Worm (Caenorhabditis elegans): Measurements from ENCODE around the gene T22G5.1.

Gene T22G5.1

DNA sequence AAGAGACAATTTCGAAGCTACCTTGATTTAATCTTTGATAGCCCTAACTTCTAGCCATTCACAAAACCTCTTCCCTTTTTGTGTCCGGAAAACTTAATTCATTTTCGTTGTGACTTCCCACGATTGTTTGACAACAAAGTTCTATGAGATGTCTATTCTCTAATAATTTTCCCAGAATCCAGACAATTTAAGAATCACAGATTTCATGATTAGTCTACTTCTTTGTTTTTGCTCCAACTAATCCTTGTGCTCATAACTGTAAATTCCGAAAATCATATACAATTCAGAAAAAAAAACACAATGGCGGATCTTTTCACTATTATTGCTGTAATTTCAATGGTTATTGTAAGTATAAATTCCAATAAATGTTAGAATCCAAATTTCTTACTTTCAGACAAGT lies 14.1 kb upstream of the T22G5.1 start, which contains the start of gene srx-137:
srx-137 (plus strand) TSS at position 301 of the 400 bp plus-strand sequence.
- TF ChIP-seq nhr-85 (tag): no peak
- TF ChIP-seq C34B4.2 (tag; optimal IDR thresholded peaks at IDR 0.05): no peak
- TF ChIP-seq fkh-8 (tag; optimal IDR thresholded peaks at IDR 0.05): no peak
- no peak for TF ChIP-seq nhr-237 (tag; optimal IDR thresholded peaks at IDR 0.05)

DNA sequence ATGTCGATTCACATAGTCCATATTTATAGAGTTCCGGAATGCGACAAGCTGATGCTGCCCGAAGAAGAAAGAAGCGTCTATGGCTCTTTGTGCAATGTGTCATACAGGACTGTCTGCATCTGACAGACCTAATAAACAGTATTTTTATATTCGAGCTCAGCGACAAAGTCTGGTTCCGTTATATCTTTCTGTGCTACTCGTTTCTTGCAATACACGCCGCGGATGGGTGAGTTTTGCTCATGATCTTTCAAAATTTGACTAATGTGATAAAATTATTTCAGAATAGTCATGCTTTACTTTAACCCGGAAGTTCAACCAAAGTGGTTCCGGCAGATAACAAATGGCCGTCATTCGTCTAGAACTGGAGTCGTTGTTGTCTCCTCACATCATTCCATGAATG lies 12.9 kb upstream of the T22G5.1 start:
- TF ChIP-seq nhr-237 (tag; optimal IDR thresholded peaks at IDR 0.05) (no peak), sox-4 (tag; optimal IDR thresholded peaks at IDR 0.05) (no peak), mep-1 (tag; optimal IDR thresholded peaks at IDR 0.05) (no peak), elt-2 (tag; optimal IDR thresholded peaks at IDR 0.05) (no peak), efl-3 (GFP tag; optimal IDR thresholded peaks at IDR 0.05) (no peak), F16B12.6 (tag; optimal IDR thresholded peaks at IDR 0.05) (no peak), xbp-1 (tag; optimal IDR thresholded peaks at IDR 0.05) (no peak), ama-1 (optimal IDR thresholded peaks at IDR 0.05) (no peak), lin-13 (GFP tag; optimal IDR thresholded peaks at IDR 0.05) (no peak), pax-3 (tag; optimal IDR thresholded peaks at IDR 0.05) (no peak), sptf-1 (tag; optimal IDR thresholded peaks at IDR 0.05) (no peak), grh-1 (GFP tag; IDR thresholded peaks at IDR 0.05) (no peak), lin-35 (GFP tag; optimal IDR thresholded peaks at IDR 0.05) (no peak), ceh-63 (GFP tag; optimal IDR thresholded peaks at IDR 0.05) (no peak)

DNA sequence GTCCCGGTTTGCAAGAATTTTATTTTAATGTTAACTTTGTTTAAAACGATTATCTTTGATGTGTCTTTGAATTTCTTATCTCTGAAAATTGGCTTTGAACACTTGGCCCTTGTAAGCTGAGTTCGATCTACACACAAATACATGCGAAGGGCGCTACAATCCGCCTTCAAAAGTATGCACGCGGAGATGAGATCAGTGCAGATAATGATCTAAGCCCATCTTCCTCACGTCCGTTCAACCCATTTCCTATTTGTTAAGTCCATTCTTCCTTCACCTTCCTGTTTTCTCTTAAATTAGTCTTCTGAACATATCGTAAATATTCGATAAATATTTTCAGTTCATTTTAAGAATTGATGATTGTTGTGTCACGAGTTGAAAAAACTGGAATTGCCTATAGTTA lies 10.3 kb upstream of the T22G5.1 start, which contains the start of gene nhr-175:
nhr-175 (plus strand) TSS at position 339 of the 400 bp plus-strand sequence.
- peak; percentile 61 for TF ChIP-seq nhr-85 (tag)
- TF ChIP-seq unc-98 (GFP tag; IDR thresholded peaks at IDR 0.05): no peak

DNA sequence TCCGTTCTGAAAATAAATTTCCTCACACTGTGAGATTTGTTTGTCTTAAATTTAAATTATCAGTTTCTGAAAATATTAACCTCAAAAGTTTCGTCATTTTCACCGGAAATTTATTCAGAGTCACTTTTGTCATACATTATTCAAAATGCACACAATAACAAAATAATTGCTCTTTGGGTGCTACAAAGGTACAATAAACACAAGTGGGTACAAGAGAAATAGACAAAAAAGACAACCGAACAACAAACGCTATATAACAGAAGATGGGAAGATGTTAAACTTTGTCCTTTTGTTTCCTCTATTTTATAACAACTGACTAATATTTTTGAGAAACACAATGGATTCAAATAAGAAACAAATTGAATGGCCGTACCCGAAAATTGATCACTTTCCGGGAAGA lies 7.1 kb upstream of the T22G5.1 start:
- peak; percentile 14; the same call in 1 of the 2 replicates for TF ChIP-seq nhr-19 (GFP tag; conservative IDR thresholded peaks at IDR 0.05)
- no peak for TF ChIP-seq unc-130 (tag; optimal IDR thresholded peaks at IDR 0.05)
- TF ChIP-seq nhr-11 (tag; optimal IDR thresholded peaks at IDR 0.05): peak; percentile 85

DNA sequence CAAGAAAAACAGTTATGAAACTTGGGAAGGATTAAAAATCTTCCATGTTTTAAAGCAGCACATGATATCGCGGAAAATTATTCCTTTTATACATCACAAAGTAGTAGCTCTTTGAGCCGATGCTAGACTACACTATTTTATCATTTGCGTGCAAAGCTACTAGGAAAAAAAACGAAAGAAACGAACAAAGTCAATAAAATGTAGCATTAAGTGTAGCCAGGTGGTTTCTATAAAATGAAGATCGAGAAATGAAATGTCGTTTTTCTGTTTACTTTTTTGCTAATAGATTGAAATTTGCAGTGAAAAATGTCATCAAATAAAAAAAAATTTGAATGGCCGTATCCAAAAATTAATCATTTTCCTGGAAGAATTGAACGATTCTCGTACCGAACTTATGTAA lies 3.7 kb upstream of the T22G5.1 start, which contains the start of gene cpt-5:
cpt-5 (plus strand) TSS at position 301 of the 400 bp plus-strand sequence.
- TF ChIP-seq skn-1 (tag; optimal IDR thresholded peaks at IDR 0.05): no peak
- TF ChIP-seq aly-2 (tag; optimal IDR thresholded peaks at IDR 0.05): no peak
- no peak for TF ChIP-seq nhr-12 (tag; optimal IDR thresholded peaks at IDR 0.05)
- no peak for TF ChIP-seq nhr-237 (tag; optimal IDR thresholded peaks at IDR 0.05)
- TF ChIP-seq fkh-10 (GFP tag; optimal IDR thresholded peaks at IDR 0.05): no peak
- TF ChIP-seq rnt-1 (tag; optimal IDR thresholded peaks at IDR 0.05): no peak
- TF ChIP-seq jun-1 (tag; optimal IDR thresholded peaks at IDR 0.05): no peak
- TF ChIP-seq zag-1 (tag; optimal IDR thresholded peaks at IDR 0.05): no peak
- TF ChIP-seq nhr-47 (tag; optimal IDR thresholded peaks at IDR 0.05): no peak
- no peak for TF ChIP-seq unc-130 (tag; optimal IDR thresholded peaks at IDR 0.05)
- no peak for TF ChIP-seq C34B4.2 (tag; optimal IDR thresholded peaks at IDR 0.05)

DNA sequence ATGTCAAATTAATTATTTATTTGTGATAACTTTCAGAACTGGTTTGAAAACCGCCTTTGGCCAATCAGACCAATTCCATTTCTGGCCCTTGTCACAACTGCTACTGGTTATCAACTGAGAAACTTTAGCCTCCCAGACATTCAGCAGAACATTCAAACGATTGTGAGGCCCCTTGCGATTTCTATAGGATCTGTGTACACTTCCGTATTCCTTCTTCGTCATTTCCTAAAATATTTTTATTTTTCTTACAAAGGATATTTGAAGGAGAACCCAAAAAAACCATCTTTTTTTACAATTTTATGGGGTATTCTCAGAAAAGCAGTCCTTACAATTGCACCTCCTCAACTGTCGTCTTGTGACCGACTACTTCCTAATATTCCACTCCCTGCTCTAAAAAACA lies 3.3 kb upstream of the T22G5.1 start:
- TF ChIP-seq nhr-85 (tag) (peak; percentile 1), ceh-63 (GFP tag; optimal IDR thresholded peaks at IDR 0.05) (no peak), fos-1 (tag; optimal IDR thresholded peaks at IDR 0.05) (no peak)

DNA sequence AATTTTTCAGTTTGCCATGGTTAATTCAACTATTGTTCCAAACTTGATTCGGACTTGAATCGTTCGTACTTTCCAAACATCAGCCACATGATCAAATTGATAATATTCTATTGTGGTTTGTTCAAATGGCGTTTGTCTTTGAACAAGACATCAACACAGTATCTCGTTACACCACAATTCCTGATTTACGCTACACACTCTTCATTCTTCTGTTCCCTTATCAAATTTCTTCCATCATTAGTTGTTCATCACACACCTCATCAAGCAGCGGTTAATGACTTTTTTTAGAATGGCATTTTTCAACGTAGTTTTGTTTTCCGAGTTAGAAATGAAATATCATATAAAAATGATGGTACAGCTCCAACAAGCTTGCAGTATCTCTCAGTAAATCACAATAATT lies 1.6 kb downstream of the T22G5.1 start:
- peak in 1 of 3 experiments; percentile 35 for TF ChIP-seq dpl-1 (GFP tag; optimal IDR thresholded peaks at IDR 0.05)
- no peak for TF ChIP-seq fkh-8 (tag; optimal IDR thresholded peaks at IDR 0.05)
- TF ChIP-seq efl-1 (optimal IDR thresholded peaks at IDR 0.05): no peak
- no peak for TF ChIP-seq efl-1 (GFP tag; optimal IDR thresholded peaks at IDR 0.05 in 1 of 2)
- TF ChIP-seq C34B4.2 (tag; optimal IDR thresholded peaks at IDR 0.05): no peak
- TF ChIP-seq ceh-82 (tag; optimal IDR thresholded peaks at IDR 0.05): no peak
- no peak for TF ChIP-seq xbp-1 (tag; optimal IDR thresholded peaks at IDR 0.05)
- TF ChIP-seq lin-15B (tag; optimal IDR thresholded peaks at IDR 0.05): no peak
- no peak for TF ChIP-seq isw-1 (GFP tag; IDR thresholded peaks at IDR 0.05)
- TF ChIP-seq nhr-90 (tag; optimal IDR thresholded peaks at IDR 0.05; ENCODE audit: poor library complexity): no peak
- TF ChIP-seq lin-13 (GFP tag; optimal IDR thresholded peaks at IDR 0.05): no peak
- TF ChIP-seq zag-1 (tag; optimal IDR thresholded peaks at IDR 0.05): no peak
- TF ChIP-seq nhr-11 (tag; optimal IDR thresholded peaks at IDR 0.05): no peak
- TF ChIP-seq nhr-47 (tag; optimal IDR thresholded peaks at IDR 0.05): no peak
- TF ChIP-seq nhr-20 (tag; optimal IDR thresholded peaks at IDR 0.05): peak; percentile 48
- peak in 1 of 2 experiments; percentile 13 for TF ChIP-seq mdl-1 (tag; optimal IDR thresholded peaks at IDR 0.05)
- TF ChIP-seq ceh-63 (GFP tag; optimal IDR thresholded peaks at IDR 0.05): no peak
- TF ChIP-seq ztf-11 (tag; optimal IDR thresholded peaks at IDR 0.05): no peak
- TF ChIP-seq blmp-1 (tag; optimal IDR thresholded peaks at IDR 0.05): peak; percentile 48
- peak; percentile 26 for TF ChIP-seq nhr-71 (tag; optimal IDR thresholded peaks at IDR 0.05)

All from whole organism, L1 larva.